Worm (Caenorhabditis elegans): Measurements from ENCODE around the gene E02A10.3.

ce11 chrV:12538984-12539852 lies 40.2 kb upstream of the E02A10.3 start:
- TF ChIP-seq tag-97 (GFP tag; IDR thresholded peaks at IDR 0.05) = no peak
- no peak for TF ChIP-seq aly-2 (tag; optimal IDR thresholded peaks at IDR 0.05)

All from whole organism, L4 larva.